Fruit fly (Drosophila melanogaster) whole organism, prepupa: ENCODE data around the gene RpS28b.

Source experiments
- Blimp-1 ChIP-seq: fragments of 200-800 bp; sonication (Bioruptor generic); optimal IDR thresholded peaks from 3 replicates; lab custom pipeline; 2017; ENCODE audit warnings: missing biosample characterization, missing genetic modification characterization, mild to moderate bottlenecking, moderate library complexity, missing genetic modification reagents
- CG10669 ChIP-seq: fragments of 200-800 bp; sonication (Bioruptor generic); optimal IDR thresholded peaks from 3 replicates; lab custom pipeline; 2018; ENCODE audit warnings: missing biosample characterization, mild to moderate bottlenecking, missing genetic modification characterization, moderate library complexity
- CG11294 ChIP-seq: fragments of 200-800 bp; sonication (Bioruptor generic); IDR thresholded peaks from 2 replicates; pipeline ENCODE4 v1.3.6; 2022; ENCODE audit warnings: missing biosample characterization, missing genetic modification characterization
- CG11902 ChIP-seq: fragments of 200-800 bp; sonication (Bioruptor generic); optimal IDR thresholded peaks from 3 replicates; lab custom pipeline; 2016; ENCODE audit warnings: missing biosample characterization, missing genetic modification characterization
- CG15336 ChIP-seq: fragments of 200-800 bp; sonication (Bioruptor generic); IDR thresholded peaks from 2 replicates; pipeline ENCODE4 v1.3.6; 2022; ENCODE audit warnings: missing biosample characterization, missing genetic modification characterization
- CG1621 ChIP-seq: fragments of 200-800 bp; sonication (Bioruptor generic); optimal IDR thresholded peaks from 3 replicates; lab custom pipeline; 2018; ENCODE audit warnings: missing biosample characterization, mild to moderate bottlenecking, missing genetic modification characterization
- CG16779 ChIP-seq: fragments of 200-800 bp; sonication (Bioruptor generic); optimal IDR thresholded peaks from 3 replicates; lab custom pipeline; 2017; ENCODE audit warnings: missing biosample characterization, mild to moderate bottlenecking, missing genetic modification characterization
- CG3032 ChIP-seq: fragments of 200-800 bp; optimal IDR thresholded peaks from 2 replicates; lab custom pipeline; 2019; ENCODE audit warnings: missing biosample characterization, mild to moderate bottlenecking, missing genetic modification characterization, moderate library complexity
- CG31627 ChIP-seq: fragments of 200-800 bp; sonication (Bioruptor generic); optimal IDR thresholded peaks from 3 replicates; lab custom pipeline; 2016; ENCODE audit warnings: missing biosample characterization, missing genetic modification characterization
- CG32006 ChIP-seq: fragments of 200-800 bp; sonication (Bioruptor generic); optimal IDR thresholded peaks from 3 replicates; lab custom pipeline; 2017; ENCODE audit warnings: missing biosample characterization, mild to moderate bottlenecking, missing genetic modification characterization
- CG3919 ChIP-seq: fragments of 200-800 bp; sonication (Bioruptor generic); optimal IDR thresholded peaks from 3 replicates; lab custom pipeline; 2016; ENCODE audit warnings: missing biosample characterization, missing genetic modification characterization
- CG6163 ChIP-seq: fragments of 200-800 bp; sonication (Bioruptor generic); IDR thresholded peaks from 3 replicates; pipeline ENCODE4 v1.3.6; 2022; ENCODE audit warnings: missing biosample characterization, missing genetic modification characterization
- CG6276 ChIP-seq: fragments of 200-800 bp; sonication (Bioruptor generic); optimal IDR thresholded peaks from 2 replicates; lab custom pipeline; 2017; ENCODE audit warnings: missing biosample characterization, mild to moderate bottlenecking, missing genetic modification characterization
- CG6792 ChIP-seq: fragments of 200-800 bp; sonication (Bioruptor generic); optimal IDR thresholded peaks from 3 replicates; lab custom pipeline; 2016; ENCODE audit warnings: missing biosample characterization, missing genetic modification characterization
- CG6854 ChIP-seq: fragments of 200-800 bp; sonication (Bioruptor generic); optimal IDR thresholded peaks from 2 replicates; lab custom pipeline; 2017; ENCODE audit warnings: missing biosample characterization, mild to moderate bottlenecking, missing genetic modification characterization
- CG8119 ChIP-seq: fragments of 200-800 bp; sonication (Bioruptor generic); IDR thresholded peaks from 3 replicates; pipeline ENCODE4 v1.3.6; 2022; ENCODE audit warnings: missing biosample characterization, missing genetic modification characterization
- CG8632 ChIP-seq: fragments of 200-800 bp; sonication (Bioruptor generic); optimal IDR thresholded peaks from 3 replicates; lab custom pipeline; 2016; ENCODE audit warnings: missing biosample characterization, missing genetic modification characterization
- CG9139 ChIP-seq: fragments of 200-800 bp; sonication (Bioruptor generic); optimal IDR thresholded peaks from 3 replicates; lab custom pipeline; 2017; ENCODE audit warnings: missing biosample characterization, mild to moderate bottlenecking, missing genetic modification characterization
- Eip78C ChIP-seq: fragments of 200-800 bp; sonication (Bioruptor generic); peaks from one replicate; lab custom pipeline; 2016; ENCODE audit warnings: missing biosample characterization, missing genetic modification characterization
- Eip93F ChIP-seq: fragments of 200-800 bp; sonication (Bioruptor generic); optimal IDR thresholded peaks from 2 replicates; lab custom pipeline; 2016; ENCODE audit warnings: missing biosample characterization, mild to moderate bottlenecking, missing genetic modification characterization
- Ets21C ChIP-seq: fragments of 200-800 bp; sonication (Bioruptor generic); optimal IDR thresholded peaks from 3 replicates; lab custom pipeline; 2016; ENCODE audit warnings: missing biosample characterization, missing genetic modification characterization
- Gug ChIP-seq: fragments of 200-800 bp; sonication (Bioruptor generic); IDR thresholded peaks from 2 replicates; pipeline ENCODE4 v1.3.6; 2022; ENCODE audit warnings: missing biosample characterization, missing genetic modification characterization
- Hr4 ChIP-seq: fragments of 200-800 bp; sonication (Bioruptor generic); optimal IDR thresholded peaks from 3 replicates; lab custom pipeline; 2016; ENCODE audit warnings: missing biosample characterization, missing genetic modification characterization
- Lpt ChIP-seq: fragments of 200-800 bp; sonication (Bioruptor generic); optimal IDR thresholded peaks from 3 replicates; lab custom pipeline; 2016; ENCODE audit warnings: missing biosample characterization, missing genetic modification characterization
- Sox102F ChIP-seq: fragments of 200-800 bp; sonication (Bioruptor generic); optimal IDR thresholded peaks from 2 replicates; lab custom pipeline; 2016; ENCODE audit warnings: missing biosample characterization, mild to moderate bottlenecking, missing genetic modification characterization
- Sox14 ChIP-seq: fragments of 200-800 bp; sonication (Bioruptor generic); optimal IDR thresholded peaks from 3 replicates; lab custom pipeline; 2016; ENCODE audit warnings: missing biosample characterization, missing genetic modification characterization
- Sox15 ChIP-seq: fragments of 200-800 bp; sonication (Bioruptor generic); optimal IDR thresholded peaks from 3 replicates; lab custom pipeline; 2016; ENCODE audit warnings: missing biosample characterization, missing genetic modification characterization
- achi ChIP-seq: fragments of 200-800 bp; sonication (Bioruptor generic); optimal IDR thresholded peaks from 3 replicates; lab custom pipeline; 2016; ENCODE audit warnings: missing biosample characterization, missing genetic modification characterization
- acj6 ChIP-seq: fragments of 200-800 bp; sonication (Bioruptor generic); optimal IDR thresholded peaks from 3 replicates; lab custom pipeline; 2016; ENCODE audit warnings: missing biosample characterization, missing genetic modification characterization
- cyc ChIP-seq: fragments of 200-800 bp; sonication (Bioruptor generic); optimal IDR thresholded peaks from 3 replicates; lab custom pipeline; 2016; ENCODE audit warnings: missing biosample characterization, missing genetic modification characterization
- dsx ChIP-seq: fragments of 200-800 bp; optimal IDR thresholded peaks from 3 replicates; lab custom pipeline; 2019; ENCODE audit warnings: missing biosample characterization, mild to moderate bottlenecking, missing genetic modification characterization, moderate library complexity; ENCODE audit not compliant: poor library complexity, severe bottlenecking
- eg ChIP-seq: fragments of 200-800 bp; sonication (Bioruptor generic); IDR thresholded peaks from 3 replicates; pipeline ENCODE4 v1.3.6; 2022; ENCODE audit warnings: missing biosample characterization, missing genetic modification characterization
- esn ChIP-seq: fragments of 200-800 bp; sonication (Bioruptor generic); optimal IDR thresholded peaks from 2 replicates; lab custom pipeline; 2016; ENCODE audit warnings: missing biosample characterization, mild to moderate bottlenecking, missing genetic modification characterization, moderate library complexity
- fd59A ChIP-seq: fragments of 200-800 bp; sonication (Bioruptor generic); optimal IDR thresholded peaks from 2 replicates; lab custom pipeline; 2017; ENCODE audit warnings: missing biosample characterization, mild to moderate bottlenecking, missing genetic modification characterization, missing genetic modification reagents
- lz ChIP-seq: fragments of 200-800 bp; sonication (Bioruptor generic); optimal IDR thresholded peaks from 3 replicates; lab custom pipeline; 2016; ENCODE audit warnings: missing biosample characterization, missing genetic modification characterization
- net ChIP-seq: fragments of 200-800 bp; sonication (Bioruptor generic); optimal IDR thresholded peaks from 3 replicates; lab custom pipeline; 2016; ENCODE audit warnings: missing biosample characterization, missing genetic modification characterization
- pdm3 ChIP-seq: fragments of 200-800 bp; sonication (Bioruptor generic); optimal IDR thresholded peaks from 3 replicates; lab custom pipeline; 2016; ENCODE audit warnings: missing biosample characterization, missing genetic modification characterization
- salr ChIP-seq, 2 experiments: fragments of 200-800 bp; sonication (Bioruptor generic); optimal IDR thresholded peaks; 3 replicates each; lab custom pipeline; 2016 to 2018; ENCODE audit warnings: missing biosample characterization in 2 of 2, missing genetic modification characterization in 2 of 2, mild to moderate bottlenecking in 1 of 2
- svp ChIP-seq: fragments of 200-800 bp; sonication (Bioruptor generic); peaks from one replicate; lab custom pipeline; 2016; ENCODE audit warnings: missing biosample characterization, missing genetic modification characterization
- topi ChIP-seq: fragments of 200-800 bp; sonication (Bioruptor generic); optimal IDR thresholded peaks from 3 replicates; lab custom pipeline; 2016; ENCODE audit warnings: missing biosample characterization, missing genetic modification characterization
- vri ChIP-seq: fragments of 200-800 bp; sonication (Bioruptor generic); optimal IDR thresholded peaks from 3 replicates; lab custom pipeline; 2016; ENCODE audit warnings: missing biosample characterization, mild to moderate bottlenecking, missing genetic modification characterization

Gene RpS28b

DNA sequence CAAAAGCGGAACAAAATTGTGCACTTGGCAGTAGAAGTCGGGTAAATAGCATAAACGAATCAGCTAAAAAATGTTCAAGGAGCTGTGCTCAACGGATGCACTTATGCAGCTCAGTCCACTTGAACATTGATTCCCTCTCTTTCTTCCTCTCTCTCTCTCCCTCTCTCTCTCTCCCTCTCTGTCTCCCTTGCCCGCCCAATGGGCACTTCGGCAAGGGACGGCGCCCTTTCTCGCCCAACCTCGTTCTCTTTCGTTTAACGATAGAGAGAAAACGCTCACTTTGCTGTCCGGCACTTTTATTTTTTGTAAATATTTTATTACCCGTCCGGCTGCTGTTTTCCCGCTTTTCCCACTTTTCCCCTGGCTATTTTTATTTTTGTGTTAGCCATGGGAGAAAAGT lies 10.0 kb upstream of the RpS28b start:
- TF ChIP-seq achi (GFP tag; lab: Kevin White, UChicago) (no peak), Blimp-1 (GFP tag; lab: Kevin White, UChicago) (no peak), topi (GFP tag; lab: Kevin White, UChicago) (no peak), CG8632 (no peak), CG11902 (GFP tag; lab: Kevin White, UChicago) (no peak), CG1621 (tag; lab: Kevin White, UChicago) (no peak), Ets21C (no peak), Sox15 (GFP tag; lab: Kevin White, UChicago) (no peak), pdm3 (GFP tag; lab: Kevin White, UChicago) (no peak), CG6276 (GFP tag; lab: Kevin White, UChicago) (no peak), esn (GFP tag; lab: Kevin White, UChicago) (no peak), Hr4 (GFP tag; lab: Kevin White, UChicago) (no peak), cyc (GFP tag; lab: Kevin White, UChicago) (no peak), fd59A (no peak)

DNA sequence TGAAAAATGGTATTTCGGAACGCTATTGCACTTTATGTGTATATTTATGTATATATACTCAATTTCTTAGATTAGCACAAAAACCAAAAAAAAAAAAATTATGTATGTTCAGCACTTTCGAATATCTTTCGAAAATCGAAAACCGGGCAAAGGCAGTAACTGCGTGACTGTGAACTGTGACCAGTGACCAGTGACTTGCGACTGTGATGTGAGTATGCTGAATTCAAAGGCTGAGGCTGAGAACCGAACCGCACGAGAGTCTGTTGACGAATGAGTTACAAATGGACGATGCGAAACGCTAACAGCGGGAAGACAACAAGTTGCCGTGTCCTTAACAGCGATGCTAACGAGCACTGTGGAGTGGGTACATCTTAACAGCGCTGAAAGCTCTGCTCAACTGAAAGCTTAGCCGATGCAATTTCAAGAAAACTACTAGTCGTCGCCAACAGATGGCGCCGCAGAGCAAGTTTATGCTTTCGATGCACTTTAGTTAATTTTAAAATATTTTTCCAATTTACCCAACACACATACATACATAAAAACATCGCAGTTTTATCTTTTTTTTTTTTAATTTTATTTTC lies 3.8 kb upstream of the RpS28b start, which contains the start of gene CG32700:
CG32700 (minus strand) TSS at position 274 of the 581 bp plus-strand sequence.
- TF ChIP-seq CG15336 (GFP tag; lab: Robert Waterston, UW) (no peak), Sox14 (GFP tag; lab: Kevin White, UChicago) (no peak), CG8632 (no peak), Gug (no peak), Eip93F (GFP tag; lab: Kevin White, UChicago) (no peak), Lpt (GFP tag; lab: Kevin White, UChicago) (no peak), achi (GFP tag; lab: Kevin White, UChicago) (no peak), Eip78C (GFP tag; lab: Kevin White, UChicago) (peak; percentile 72), CG3919 (GFP tag; lab: Kevin White, UChicago) (peak; percentile 7), salr (GFP tag; optimal IDR thresholded peaks at IDR 0.05; lab: Kevin White, UChicago) (no peak), CG1621 (tag; lab: Kevin White, UChicago) (no peak)
- TF ChIP-seq, all 60 proteins: peak for 2

DNA sequence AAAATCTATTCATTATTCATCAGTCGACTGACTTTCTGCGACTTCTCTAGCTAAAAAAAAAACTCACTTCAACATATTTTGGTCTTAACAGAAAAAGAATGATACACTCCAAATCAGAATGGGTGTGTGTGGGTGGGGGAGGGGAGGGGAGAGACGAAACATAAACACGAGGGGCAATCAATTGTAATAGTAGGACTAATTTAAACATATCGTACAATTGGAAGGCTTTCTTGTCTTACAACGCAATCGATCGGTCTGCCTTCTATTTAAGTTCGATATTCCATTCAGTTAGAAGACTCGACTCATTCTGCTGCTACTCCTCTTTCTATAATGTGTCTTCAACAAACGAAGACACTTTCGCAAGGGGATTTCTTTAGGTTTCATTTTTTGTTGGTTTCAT lies 3.2 kb upstream of the RpS28b start:
- TF ChIP-seq CG11902 (GFP tag; lab: Kevin White, UChicago), result no peak
- no peak for TF ChIP-seq CG6163 (GFP tag; lab: Robert Waterston, UW)
- no peak for TF ChIP-seq fd59A
- TF ChIP-seq CG15336 (GFP tag; lab: Robert Waterston, UW), result no peak

DNA sequence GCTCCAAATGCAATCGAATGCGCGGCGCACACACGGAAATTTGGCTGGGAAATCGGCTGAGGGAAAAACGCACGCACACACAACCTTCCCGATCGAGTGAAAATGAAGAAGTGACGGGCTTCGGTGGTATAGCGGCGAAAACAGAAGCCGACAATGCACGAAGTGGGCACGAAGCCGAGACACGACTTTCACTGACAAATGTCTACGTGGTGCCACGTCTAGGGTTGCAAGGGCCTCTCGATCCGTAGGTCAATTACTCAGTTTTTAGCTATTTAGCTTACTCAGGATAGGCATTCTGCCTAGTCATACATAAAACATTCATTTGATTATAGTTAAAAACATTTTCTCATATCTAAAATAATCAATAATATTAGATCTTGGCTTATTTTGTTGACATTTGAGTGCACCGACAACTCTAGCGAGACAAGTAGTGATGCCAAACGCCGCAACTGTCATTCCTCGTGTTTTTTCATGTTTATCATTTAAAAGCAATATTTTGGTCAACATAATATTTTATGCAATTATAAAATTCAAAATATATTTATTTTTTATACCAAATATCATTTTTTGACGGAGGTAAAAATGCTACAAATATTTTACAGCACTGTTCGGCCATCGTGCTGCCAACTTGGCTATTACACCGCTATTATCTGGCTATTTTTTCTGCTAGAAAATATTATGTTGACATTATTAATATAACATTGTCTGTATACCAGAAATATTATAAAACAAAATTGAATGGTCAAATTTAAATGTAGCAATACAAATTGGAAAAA lies 690 bp upstream of the RpS28b start:
- TF ChIP-seq Eip78C (GFP tag; lab: Kevin White, UChicago) (peak; percentile 94), CG8119 (GFP tag; lab: Robert Waterston, UW) (peak; percentile 88), lz (GFP tag; lab: Kevin White, UChicago) (peak; percentile 88), CG6276 (GFP tag; lab: Kevin White, UChicago) (peak; percentile 80), CG1621 (tag; lab: Kevin White, UChicago) (peak; percentile 83), vri (GFP tag; lab: Kevin White, UChicago) (peak; percentile 88), CG6854 (peak; percentile 82), Ets21C (peak; percentile 69), esn (GFP tag; lab: Kevin White, UChicago) (peak; percentile 89), CG11294 (peak; percentile 77), eg (GFP tag; lab: Robert Waterston, UW) (peak; percentile 91), CG16779 (tag; lab: Kevin White, UChicago) (peak; percentile 77), Sox102F (GFP tag; lab: Kevin White, UChicago) (peak; percentile 90), dsx (GFP tag; lab: Kevin White, UChicago) (peak; percentile 82), CG10669 (GFP tag; lab: Kevin White, UChicago) (peak; percentile 84), net (GFP tag; lab: Kevin White, UChicago) (peak; percentile 90), CG32006 (GFP tag; lab: Kevin White, UChicago) (peak; percentile 87), svp (peak; percentile 96), fd59A (peak; percentile 77), salr (GFP tag; optimal IDR thresholded peaks at IDR 0.05; lab: Kevin White, UChicago) (peak; percentile 60 to 74), CG3032 (peak; percentile 85), CG6792 (GFP tag; lab: Kevin White, UChicago) (peak; percentile 90), Lpt (GFP tag; lab: Kevin White, UChicago) (peak; percentile 70), CG9139 (GFP tag; lab: Kevin White, UChicago) (peak; percentile 75), CG3919 (GFP tag; lab: Kevin White, UChicago) (peak; percentile 88), CG31627 (GFP tag; lab: Kevin White, UChicago) (peak; percentile 87), topi (GFP tag; lab: Kevin White, UChicago) (peak; percentile 85), achi (GFP tag; lab: Kevin White, UChicago) (peak; percentile 100), Gug (peak; percentile 83), acj6 (GFP tag; lab: Kevin White, UChicago) (peak; percentile 90)
